Worm (Caenorhabditis elegans) whole organism, L2 larva: ENCODE data around the gene W10C6.2.
A peak's percentile ranks its signal among the peaks of the same experiment; 100 is the strongest.

Source experiments
- C34F6.9 ChIP-seq: fragments of 150-350 bp; optimal IDR thresholded peaks from 2 replicates; lab custom pipeline; 2014; ENCODE audit warnings: missing biosample characterization, missing genetic modification characterization
- F13H6.1 ChIP-seq: sonication (generic microtip); optimal IDR thresholded peaks from 2 replicates; lab custom pipeline; 2016; ENCODE audit warnings: missing genetic modification characterization, missing compliant biosample characterization
- R02D3.7 ChIP-seq: fragments of 150-350 bp; optimal IDR thresholded peaks from 2 replicates; lab custom pipeline; 2014; ENCODE audit warnings: missing biosample characterization, missing genetic modification characterization
- Y55F3AM.14 ChIP-seq: fragments of 200-800 bp; sonication (Bioruptor generic); optimal IDR thresholded peaks from 2 replicates; lab custom pipeline; 2018; ENCODE audit warnings: mild to moderate bottlenecking, missing genetic modification characterization, missing compliant biosample characterization
- ZK546.5 ChIP-seq: sonication (generic microtip); optimal IDR thresholded peaks from 2 replicates; lab custom pipeline; 2017; ENCODE audit warnings: missing biosample characterization, missing genetic modification characterization
- alr-1 ChIP-seq: fragments of 150-350 bp; optimal IDR thresholded peaks from 2 replicates; lab custom pipeline; 2014; ENCODE audit warnings: missing biosample characterization, missing genetic modification characterization
- aly-2 ChIP-seq: fragments of 150-350 bp; optimal IDR thresholded peaks from 2 replicates; lab custom pipeline; 2014; ENCODE audit warnings: missing biosample characterization, missing genetic modification characterization
- blmp-1 ChIP-seq: sonication (generic microtip); optimal IDR thresholded peaks from 2 replicates; lab custom pipeline; 2017; ENCODE audit warnings: missing genetic modification characterization, mild to moderate bottlenecking, missing compliant biosample characterization, antibody characterized with exemption, moderate library complexity; ENCODE audit not compliant: insufficient read depth
- crh-2 ChIP-seq: sonication (generic microtip); optimal IDR thresholded peaks from 2 replicates; lab custom pipeline; 2017; ENCODE audit warnings: missing biosample characterization, missing genetic modification characterization
- dmd-4 ChIP-seq: sonication (generic microtip); optimal IDR thresholded peaks from 2 replicates; lab custom pipeline; 2017; ENCODE audit warnings: missing biosample characterization, missing genetic modification characterization
- egl-27 ChIP-seq: sonication (generic microtip); optimal IDR thresholded peaks from 3 replicates; lab custom pipeline; 2017; ENCODE audit warnings: missing biosample characterization, missing genetic modification reagents, missing genetic modification characterization
- elt-1 ChIP-seq: fragments of 150-350 bp; optimal IDR thresholded peaks from 2 replicates; lab custom pipeline; 2014; ENCODE audit warnings: missing biosample characterization, missing genetic modification characterization
- gmeb-1 ChIP-seq: fragments of 150-350 bp; optimal IDR thresholded peaks from 2 replicates; lab custom pipeline; 2014; ENCODE audit warnings: missing biosample characterization, missing genetic modification characterization
- lin-11 ChIP-seq: fragments of 150-350 bp; sonication (generic microtip); optimal IDR thresholded peaks from 2 replicates; lab custom pipeline; 2014; ENCODE audit warnings: missing biosample characterization, missing genetic modification characterization, inconsistent platforms, mixed read lengths
- lin-39 ChIP-seq: fragments of 150-350 bp; optimal IDR thresholded peaks from 2 replicates; lab custom pipeline; 2014; ENCODE audit warnings: missing biosample characterization, missing genetic modification reagents, missing genetic modification characterization
- lsy-2 ChIP-seq, 2 experiments: fragments of 150-350 bp in 1 of 2; sonication (generic microtip) in 1 of 2; optimal IDR thresholded peaks; 2 replicates each; lab custom pipeline; 2014 to 2017; ENCODE audit warnings: missing biosample characterization in 2 of 2, missing genetic modification characterization in 2 of 2
- mab-5 ChIP-seq: fragments of 150-350 bp; optimal IDR thresholded peaks from 2 replicates; lab custom pipeline; 2014; ENCODE audit warnings: missing biosample characterization, missing genetic modification characterization
- mbf-1 ChIP-seq: sonication (generic microtip); optimal IDR thresholded peaks from 2 replicates; lab custom pipeline; 2017; ENCODE audit warnings: missing biosample characterization, missing genetic modification characterization
- nhr-12 ChIP-seq: fragments of 150-350 bp; optimal IDR thresholded peaks from 2 replicates; lab custom pipeline; 2014; ENCODE audit warnings: missing biosample characterization, missing genetic modification characterization
- nhr-129 ChIP-seq: fragments of 150-350 bp; optimal IDR thresholded peaks from 2 replicates; lab custom pipeline; 2014; ENCODE audit warnings: missing biosample characterization, missing genetic modification characterization
- nhr-21 ChIP-seq: fragments of 150-350 bp; optimal IDR thresholded peaks from 2 replicates; lab custom pipeline; 2014; ENCODE audit warnings: missing biosample characterization, missing genetic modification characterization
- nhr-23 ChIP-seq: fragments of 150-350 bp; optimal IDR thresholded peaks from 2 replicates; lab custom pipeline; 2014; ENCODE audit warnings: missing biosample characterization, missing genetic modification reagents, missing genetic modification characterization
- nhr-25 ChIP-seq: fragments of 150-350 bp; sonication (generic microtip); optimal IDR thresholded peaks from 3 replicates; lab custom pipeline; 2014; ENCODE audit warnings: missing biosample characterization, missing genetic modification characterization
- nhr-77 ChIP-seq: fragments of 150-350 bp; optimal IDR thresholded peaks from 2 replicates; lab custom pipeline; 2014; ENCODE audit warnings: missing biosample characterization, missing genetic modification characterization
- sem-4 ChIP-seq: fragments of 150-350 bp; optimal IDR thresholded peaks from 2 replicates; lab custom pipeline; 2014; ENCODE audit warnings: missing biosample characterization, missing genetic modification reagents, missing genetic modification characterization
- skn-1 ChIP-seq: sonication (generic microtip); optimal IDR thresholded peaks from 2 replicates; lab custom pipeline; 2017; ENCODE audit warnings: missing biosample characterization, missing genetic modification characterization
- sma-9 ChIP-seq, 2 experiments: fragments of 150-350 bp in 1 of 2; sonication (generic microtip) in 1 of 2; optimal IDR thresholded peaks; 2 replicates each; lab custom pipeline; 2014 to 2016; ENCODE audit warnings: missing genetic modification characterization in 2 of 2, mild to moderate bottlenecking in 1 of 2, missing biosample characterization in 1 of 2, missing compliant biosample characterization in 1 of 2, missing genetic modification reagents in 1 of 2, moderate library complexity in 1 of 2
- unc-39 ChIP-seq: fragments of 150-350 bp; optimal IDR thresholded peaks from 2 replicates; lab custom pipeline; 2014; ENCODE audit warnings: missing biosample characterization, missing genetic modification characterization
- unc-55 ChIP-seq: fragments of 150-350 bp; sonication (generic microtip); optimal IDR thresholded peaks from 3 replicates; lab custom pipeline; 2014; ENCODE audit warnings: missing biosample characterization, missing genetic modification reagents, missing genetic modification characterization
- unc-62 ChIP-seq: fragments of 150-350 bp; optimal IDR thresholded peaks from 2 replicates; lab custom pipeline; 2014; ENCODE audit warnings: missing biosample characterization, missing genetic modification reagents, missing genetic modification characterization
- zag-1 ChIP-seq: fragments of 150-350 bp; optimal IDR thresholded peaks from 2 replicates; lab custom pipeline; 2014; ENCODE audit warnings: missing biosample characterization, missing genetic modification characterization
- ztf-1 ChIP-seq: fragments of 200-800 bp; sonication (Bioruptor generic); conservative IDR thresholded peaks from 2 replicates; pipeline ENCODE4 v1.3.6; 2022; ENCODE audit warnings: missing genetic modification characterization, missing compliant biosample characterization
- ztf-4 ChIP-seq: fragments of 150-350 bp; optimal IDR thresholded peaks from 2 replicates; lab custom pipeline; 2014; ENCODE audit warnings: missing biosample characterization, missing genetic modification characterization

Gene W10C6.2

DNA sequence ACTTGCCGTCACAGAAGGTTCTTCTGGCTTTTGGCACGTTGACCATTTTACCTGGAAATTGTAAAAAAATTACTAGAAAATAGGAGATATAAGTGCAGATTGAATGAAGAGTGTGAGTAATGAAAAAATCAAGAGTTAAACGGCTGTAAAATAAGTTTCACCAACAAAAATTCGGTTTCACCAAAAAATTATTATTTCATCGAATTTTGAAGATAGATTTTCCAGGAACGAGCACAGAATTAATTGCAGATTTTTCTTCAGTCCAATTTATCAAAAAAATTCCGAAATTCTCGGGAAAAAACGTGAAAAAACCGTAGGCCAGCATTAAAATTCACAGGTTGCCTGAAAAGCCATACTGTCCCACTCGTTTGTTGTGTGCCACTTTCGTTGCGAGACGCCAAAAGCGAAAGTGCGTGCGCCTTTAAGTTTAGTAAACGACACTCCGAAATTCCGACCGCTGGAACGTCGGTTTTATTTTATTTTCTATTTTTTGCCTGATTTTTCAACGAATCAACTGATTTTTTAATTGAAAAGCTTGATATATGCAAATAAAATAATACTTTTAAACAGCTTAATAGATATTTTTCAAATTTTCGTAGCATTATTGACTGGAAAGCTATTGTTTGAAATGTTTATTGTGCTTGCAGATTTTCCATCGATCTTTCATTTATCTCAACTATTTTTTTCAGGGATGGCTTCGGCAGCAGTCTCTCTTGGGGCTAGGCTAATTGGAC, 24.4 kb downstream of the W10C6.2 start, which contains the start of the genes rpl-36.A and nuo-1 (continued):
- TF ChIP-seq mab-5 (tag; lab: Kevin White, UChicago), result peak; percentile 30
- TF ChIP-seq aly-2 (tag; lab: Kevin White, UChicago), result no peak
- peak; percentile 94 for TF ChIP-seq C34F6.9 (tag; lab: Kevin White, UChicago)
- TF ChIP-seq skn-1 (tag; lab: Kevin White, UChicago), result no peak
- peak; percentile 33 for TF ChIP-seq ZK546.5 (tag; lab: Kevin White, UChicago)
- TF ChIP-seq nhr-12 (tag; lab: Kevin White, UChicago), result no peak
- no peak for TF ChIP-seq elt-1 (tag; lab: Kevin White, UChicago)
- no peak for TF ChIP-seq dmd-4 (tag; lab: Kevin White, UChicago)
- TF ChIP-seq ztf-4 (tag; lab: Kevin White, UChicago), result peak; percentile 54
- no peak for TF ChIP-seq ztf-1 (GFP tag; lab: Robert Waterston, UW)
- peak; percentile 66 for TF ChIP-seq zag-1 (tag; lab: Kevin White, UChicago)
- TF ChIP-seq F13H6.1 (tag; lab: Kevin White, UChicago), result peak; percentile 64
- TF ChIP-seq nhr-129 (tag; lab: Kevin White, UChicago), result peak; percentile 90
- TF ChIP-seq mbf-1 (tag; lab: Kevin White, UChicago), result no peak
- no peak for TF ChIP-seq egl-27 (tag; lab: Kevin White, UChicago)
- no peak for TF ChIP-seq R02D3.7 (tag; lab: Kevin White, UChicago)
- TF ChIP-seq blmp-1 (tag; lab: Kevin White, UChicago), result peak; percentile 94
- no peak for TF ChIP-seq lin-39 (tag; lab: Kevin White, UChicago)
- peak; percentile 97 for TF ChIP-seq unc-55 (GFP tag; lab: Kevin White, UChicago)
- peak; percentile 83 for TF ChIP-seq nhr-21

DNA sequence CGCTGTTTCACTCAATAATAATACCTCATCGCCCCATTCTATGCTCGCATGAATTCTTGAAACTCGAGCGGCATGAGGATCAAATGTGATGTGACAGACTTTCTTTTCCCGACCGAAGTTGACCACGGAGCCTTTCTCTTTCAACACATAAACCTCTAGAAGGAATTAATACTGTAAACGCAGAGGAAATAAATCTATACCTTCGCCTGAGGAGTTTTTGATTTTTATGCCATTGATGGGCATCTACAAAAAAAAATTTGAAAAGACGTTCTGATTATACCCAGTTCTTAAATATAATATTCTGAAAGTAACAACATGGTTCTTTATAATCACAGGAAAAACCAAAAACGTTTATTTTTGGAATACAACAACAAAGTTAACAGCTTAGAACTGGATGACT, 25.5 kb downstream of the W10C6.2 start, which contains the start of gene nbs-1:
Gene nbs-1 (minus strand): TSS at position 246 of the 400 bp plus-strand sequence.
- TF ChIP-seq Y55F3AM.14 (no peak), lsy-2 (tag; optimal IDR thresholded peaks at IDR 0.05; lab: Kevin White, UChicago) (no peak), nhr-23 (no peak)

ce11 chrII:11094431-11094830, 27.3 kb downstream of the W10C6.2 start:
- TF ChIP-seq crh-2 (tag; lab: Kevin White, UChicago) (no peak), lsy-2 (tag; optimal IDR thresholded peaks at IDR 0.05; lab: Kevin White, UChicago) (no peak), alr-1 (tag; lab: Kevin White, UChicago) (no peak)
- TF ChIP-seq, all 48 proteins: peak for 0

ce11 chrII:11092413-11092812, 29.3 kb downstream of the W10C6.2 start, which contains the start of gene rpl-42:
Gene rpl-42 (plus strand): TSS chrII:11092713.
- TF ChIP-seq nhr-25 (tag; lab: Kevin White, UChicago) (no peak), C34F6.9 (tag; lab: Kevin White, UChicago) (no peak), mab-5 (tag; lab: Kevin White, UChicago) (no peak), unc-39 (tag; lab: Kevin White, UChicago) (no peak), egl-27 (tag; lab: Kevin White, UChicago) (no peak), nhr-77 (tag; lab: Kevin White, UChicago) (no peak), dmd-4 (tag; lab: Kevin White, UChicago) (no peak)

DNA sequence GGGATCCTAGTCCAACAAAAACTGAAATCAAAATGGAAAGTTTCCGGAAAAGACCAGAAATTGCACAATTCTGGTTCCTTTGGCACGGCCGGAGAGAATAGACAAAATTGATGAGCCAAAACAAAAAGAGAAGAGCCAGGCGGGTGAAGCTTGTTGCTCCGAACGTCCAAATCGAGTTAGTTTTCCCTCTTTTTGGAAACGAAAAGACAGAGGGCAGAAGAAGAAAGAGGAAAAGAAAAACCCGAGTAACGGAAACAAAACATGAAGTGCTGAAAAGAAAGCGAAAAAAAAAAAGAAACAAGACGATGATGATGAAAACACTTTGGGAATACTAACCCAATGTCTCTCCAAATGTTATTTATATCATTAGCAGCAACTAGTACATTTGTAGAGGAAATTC, 30.1 kb downstream of the W10C6.2 start:
- TF ChIP-seq unc-39 (tag; lab: Kevin White, UChicago), result no peak
- no peak for TF ChIP-seq mab-5 (tag; lab: Kevin White, UChicago)
- TF ChIP-seq ztf-4 (tag; lab: Kevin White, UChicago), result no peak
- TF ChIP-seq nhr-12 (tag; lab: Kevin White, UChicago), result no peak
- TF ChIP-seq lin-39 (tag; lab: Kevin White, UChicago), result no peak
- TF ChIP-seq unc-62 (GFP tag; lab: Kevin White, UChicago), result no peak
- TF ChIP-seq egl-27 (tag; lab: Kevin White, UChicago), result no peak
- TF ChIP-seq lin-11 (tag; lab: Kevin White, UChicago), result no peak
- no peak for TF ChIP-seq gmeb-1 (tag; lab: Kevin White, UChicago)
- TF ChIP-seq C34F6.9 (tag; lab: Kevin White, UChicago), result no peak
- TF ChIP-seq skn-1 (tag; lab: Kevin White, UChicago), result no peak
- no peak for TF ChIP-seq sma-9 (GFP tag; optimal IDR thresholded peaks at IDR 0.05; lab: Kevin White, UChicago)
- no peak for TF ChIP-seq sma-9 (tag; optimal IDR thresholded peaks at IDR 0.05; lab: Kevin White, UChicago)
- TF ChIP-seq blmp-1 (tag; lab: Kevin White, UChicago), result no peak
- no peak for TF ChIP-seq sem-4 (tag; lab: Kevin White, UChicago)
